Fruit fly (Drosophila melanogaster) whole organism, pupa: ENCODE results near the gene Skel.

Source experiments
- CG10348 ChIP-seq: fragments of 200-800 bp; sonication (Bioruptor generic); IDR thresholded peaks from 2 replicates; pipeline ENCODE4 v1.3.6; 2022; ENCODE audit warnings: missing biosample characterization, missing genetic modification characterization
- CG12605 ChIP-seq: fragments of 200-800 bp; sonication (Bioruptor generic); IDR thresholded peaks from 2 replicates; pipeline ENCODE4 v1.3.6; 2022; ENCODE audit warnings: missing biosample characterization, missing genetic modification characterization
- CG13204 ChIP-seq: fragments of 200-800 bp; sonication (Bioruptor generic); optimal IDR thresholded peaks from 2 replicates; lab custom pipeline; 2018; ENCODE audit warnings: missing biosample characterization, mild to moderate bottlenecking, missing genetic modification characterization, moderate library complexity
- CG14655 ChIP-seq: fragments of 200-800 bp; sonication (Bioruptor generic); optimal IDR thresholded peaks from 3 replicates; lab custom pipeline; 2017; ENCODE audit warnings: mild to moderate bottlenecking, missing biosample characterization, missing genetic modification reagents, missing genetic modification characterization
- CG15710 ChIP-seq: fragments of 200-800 bp; sonication (Bioruptor generic); optimal IDR thresholded peaks from 2 replicates; lab custom pipeline; 2018; ENCODE audit warnings: missing biosample characterization, mild to moderate bottlenecking, missing genetic modification characterization, moderate library complexity
- CG17806 ChIP-seq: fragments of 200-800 bp; sonication (Bioruptor generic); optimal IDR thresholded peaks from 2 replicates; lab custom pipeline; 2018; ENCODE audit warnings: missing biosample characterization, mild to moderate bottlenecking, missing genetic modification characterization, moderate library complexity
- CG32121 ChIP-seq: fragments of 200-800 bp; sonication (Bioruptor generic); IDR thresholded peaks from 2 replicates; pipeline ENCODE4 v1.3.6; 2022; ENCODE audit warnings: missing biosample characterization, missing genetic modification characterization
- CG34367 ChIP-seq: fragments of 200-800 bp; sonication (Bioruptor generic); optimal IDR thresholded peaks from 2 replicates; lab custom pipeline; 2018; ENCODE audit warnings: missing biosample characterization, mild to moderate bottlenecking, missing genetic modification characterization
- CG4496 ChIP-seq: fragments of 200-800 bp; sonication (Bioruptor generic); IDR thresholded peaks from 3 replicates; pipeline ENCODE4 v1.3.6; 2022; ENCODE audit warnings: missing biosample characterization, missing genetic modification characterization
- CG8159 ChIP-seq: fragments of 200-800 bp; sonication (Bioruptor generic); optimal IDR thresholded peaks from 3 replicates; lab custom pipeline; 2018; ENCODE audit warnings: missing biosample characterization, mild to moderate bottlenecking, missing genetic modification characterization, moderate library complexity
- CG8301 ChIP-seq: fragments of 200-800 bp; sonication (Bioruptor generic); optimal IDR thresholded peaks from 2 replicates; lab custom pipeline; 2018; ENCODE audit warnings: missing biosample characterization, mild to moderate bottlenecking, missing genetic modification characterization
- CG9948 ChIP-seq: fragments of 200-800 bp; sonication (Bioruptor generic); optimal IDR thresholded peaks from 2 replicates; lab custom pipeline; 2018; ENCODE audit warnings: missing biosample characterization, mild to moderate bottlenecking, missing genetic modification characterization, moderate library complexity
- D1 ChIP-seq: fragments of 200-800 bp; sonication (Bioruptor generic); optimal IDR thresholded peaks from 2 replicates; lab custom pipeline; 2018; ENCODE audit warnings: missing biosample characterization, mild to moderate bottlenecking, missing genetic modification characterization, moderate library complexity
- EcR ChIP-seq: fragments of 200-800 bp; sonication (Bioruptor generic); optimal IDR thresholded peaks from 3 replicates; lab custom pipeline; 2019; ENCODE audit warnings: missing biosample characterization, missing genetic modification characterization, mild to moderate bottlenecking, moderate library complexity, missing genetic modification reagents
- Ets98B ChIP-seq: fragments of 200-800 bp; sonication (Bioruptor generic); IDR thresholded peaks from 2 replicates; pipeline ENCODE4 v1.3.6; 2022; ENCODE audit warnings: missing biosample characterization, missing genetic modification characterization
- Pif1A ChIP-seq: fragments of 200-800 bp; sonication (Bioruptor generic); optimal IDR thresholded peaks from 3 replicates; lab custom pipeline; 2016; ENCODE audit warnings: missing biosample characterization, missing genetic modification characterization
- Pif1B ChIP-seq: fragments of 200-800 bp; sonication (Bioruptor generic); optimal IDR thresholded peaks from 3 replicates; lab custom pipeline; 2016; ENCODE audit warnings: missing biosample characterization, missing genetic modification characterization
- Snoo ChIP-seq: fragments of 200-800 bp; sonication (Bioruptor generic); optimal IDR thresholded peaks from 3 replicates; lab custom pipeline; 2017; ENCODE audit warnings: missing biosample characterization, mild to moderate bottlenecking, missing genetic modification characterization, inconsistent platforms
- fd96Ca ChIP-seq: fragments of 200-800 bp; sonication (Bioruptor generic); IDR thresholded peaks from 3 replicates; pipeline ENCODE4 v1.3.6; 2022; ENCODE audit warnings: missing biosample characterization, missing genetic modification characterization
- gl ChIP-seq: fragments of 200-800 bp; sonication (Bioruptor generic); optimal IDR thresholded peaks from 2 replicates; lab custom pipeline; 2018; ENCODE audit warnings: missing biosample characterization, mild to moderate bottlenecking, missing genetic modification characterization
- rn ChIP-seq: fragments of 200-800 bp; sonication (Bioruptor generic); IDR thresholded peaks from 2 replicates; pipeline ENCODE4 v1.3.6; 2022; ENCODE audit warnings: missing biosample characterization, missing genetic modification characterization

Gene Skel

DNA sequence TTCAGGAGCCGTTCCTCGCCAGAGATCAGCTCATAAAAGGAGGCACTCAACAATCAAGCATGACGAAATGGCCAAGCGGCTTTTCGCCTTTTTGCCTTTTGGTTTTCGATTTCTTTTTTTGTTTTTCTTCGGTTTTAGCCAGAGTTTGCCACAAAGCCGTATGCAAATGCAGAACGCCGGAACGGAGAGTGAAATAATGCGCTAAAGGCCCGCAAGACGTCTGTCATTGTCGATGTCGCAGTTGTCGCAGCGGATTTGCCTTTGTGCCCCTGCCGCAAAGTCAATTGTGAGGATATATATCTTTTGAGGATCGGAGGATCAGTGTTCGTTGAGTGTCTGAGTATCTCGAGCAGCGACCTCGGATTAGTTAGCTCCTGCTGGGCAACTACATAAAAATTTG, 18.8 kb upstream of the Skel start:
- TF ChIP-seq rn (no peak), CG12605 (no peak), CG13204 (GFP tag; lab: Kevin White, UChicago) (no peak), Ets98B (no peak), CG4496 (GFP tag; lab: Robert Waterston, UW) (no peak), gl (no peak), CG9948 (tag; lab: Kevin White, UChicago) (no peak), CG10348 (no peak), CG8301 (tag; lab: Kevin White, UChicago) (no peak), D1 (no peak), CG15710 (tag; lab: Kevin White, UChicago) (no peak)

DNA sequence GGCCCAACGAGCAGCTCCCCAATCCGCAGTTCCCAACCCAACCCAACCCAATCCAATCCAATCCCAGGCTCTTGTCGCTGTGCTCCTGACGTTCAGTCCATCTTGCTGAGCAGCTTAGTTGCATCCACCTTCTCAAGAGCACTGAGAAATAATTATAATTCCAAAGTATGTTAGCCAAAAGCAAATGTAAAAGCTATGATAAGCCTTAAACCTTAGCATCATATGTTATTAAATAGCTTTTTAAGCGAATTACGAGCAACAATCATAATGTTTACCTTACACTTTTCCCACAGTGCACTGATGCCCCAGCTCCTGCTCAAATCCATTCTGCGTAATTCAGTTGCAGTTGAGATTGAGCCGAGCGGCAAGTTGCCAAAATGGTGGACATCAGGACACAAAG, 16.8 kb upstream of the Skel start:
- TF ChIP-seq CG15710 (tag; lab: Kevin White, UChicago) (peak; percentile 3), gl (no peak), CG9948 (tag; lab: Kevin White, UChicago) (peak; percentile 5), CG8159 (tag; lab: Kevin White, UChicago) (peak; percentile 5), CG14655 (GFP tag; lab: Kevin White, UChicago) (peak; percentile 20), CG17806 (tag; lab: Kevin White, UChicago) (peak; percentile 37), EcR (no peak), Pif1A (GFP tag; lab: Kevin White, UChicago) (no peak)
- TF ChIP-seq, all 21 proteins: peak for 5

DNA sequence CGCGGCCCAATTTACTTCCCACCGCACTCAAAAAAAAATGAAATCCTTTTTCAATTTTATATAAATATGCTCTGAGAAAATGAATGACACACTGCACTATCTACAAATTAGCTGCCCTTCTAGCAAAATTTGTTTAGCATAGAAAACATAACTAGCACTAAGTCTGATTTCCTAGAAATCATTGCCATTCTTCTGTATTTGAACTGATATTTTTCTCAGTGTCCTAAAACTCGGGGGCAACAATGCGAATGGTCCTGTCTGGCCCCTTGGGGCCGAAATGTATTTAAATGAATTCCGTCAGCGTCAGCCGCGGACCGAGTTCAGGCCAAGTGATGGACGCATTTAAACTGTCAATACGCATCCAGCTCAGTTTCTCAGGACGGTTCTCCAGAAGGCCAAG, 14.1 kb upstream of the Skel start:
- no peak for TF ChIP-seq Ets98B
- no peak for TF ChIP-seq CG8159 (tag; lab: Kevin White, UChicago)
- no peak for TF ChIP-seq D1
- TF ChIP-seq gl, result no peak
- no peak for TF ChIP-seq CG14655 (GFP tag; lab: Kevin White, UChicago)
- no peak for TF ChIP-seq CG10348
- no peak for TF ChIP-seq CG15710 (tag; lab: Kevin White, UChicago)
- TF ChIP-seq CG4496 (GFP tag; lab: Robert Waterston, UW), result no peak
- no peak for TF ChIP-seq CG8301 (tag; lab: Kevin White, UChicago)
- TF ChIP-seq rn, result no peak
- TF ChIP-seq CG32121 (GFP tag; lab: Robert Waterston, UW), result no peak
- no peak for TF ChIP-seq CG13204 (GFP tag; lab: Kevin White, UChicago)
- TF ChIP-seq Snoo (tag; lab: Kevin White, UChicago), result no peak
- TF ChIP-seq CG34367 (tag; lab: Kevin White, UChicago), result no peak
- no peak for TF ChIP-seq fd96Ca
- TF ChIP-seq Pif1B (GFP tag; lab: Kevin White, UChicago), result no peak
- TF ChIP-seq EcR, result no peak
- no peak for TF ChIP-seq Pif1A (GFP tag; lab: Kevin White, UChicago)

DNA sequence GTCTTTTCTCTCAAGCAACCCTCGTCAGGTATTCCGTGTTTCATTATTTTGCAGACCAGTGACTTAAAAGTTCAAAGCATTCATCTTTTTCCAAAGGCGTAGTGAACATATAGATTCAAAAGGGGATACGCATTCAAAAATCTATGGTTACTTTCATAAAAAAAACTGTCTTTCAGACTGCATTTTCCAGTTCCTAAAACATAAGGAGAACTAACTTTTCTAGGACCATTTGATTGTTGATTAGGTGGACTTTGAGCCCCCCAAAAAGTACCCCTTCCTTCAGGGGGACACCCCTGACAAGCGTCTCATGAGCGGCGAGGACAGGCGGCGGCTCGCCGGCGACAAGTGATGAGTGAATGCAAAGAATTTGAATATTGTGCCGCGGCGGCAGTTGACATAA, 13.2 kb upstream of the Skel start:
- TF ChIP-seq CG15710 (tag; lab: Kevin White, UChicago) (peak; percentile 23), CG4496 (GFP tag; lab: Robert Waterston, UW) (no peak), Pif1A (GFP tag; lab: Kevin White, UChicago) (no peak), CG34367 (tag; lab: Kevin White, UChicago) (no peak), D1 (no peak), CG32121 (GFP tag; lab: Robert Waterston, UW) (no peak), EcR (no peak), CG8159 (tag; lab: Kevin White, UChicago) (peak; percentile 19), CG12605 (no peak), Ets98B (no peak), CG10348 (no peak), CG9948 (tag; lab: Kevin White, UChicago) (peak; percentile 14)

DNA sequence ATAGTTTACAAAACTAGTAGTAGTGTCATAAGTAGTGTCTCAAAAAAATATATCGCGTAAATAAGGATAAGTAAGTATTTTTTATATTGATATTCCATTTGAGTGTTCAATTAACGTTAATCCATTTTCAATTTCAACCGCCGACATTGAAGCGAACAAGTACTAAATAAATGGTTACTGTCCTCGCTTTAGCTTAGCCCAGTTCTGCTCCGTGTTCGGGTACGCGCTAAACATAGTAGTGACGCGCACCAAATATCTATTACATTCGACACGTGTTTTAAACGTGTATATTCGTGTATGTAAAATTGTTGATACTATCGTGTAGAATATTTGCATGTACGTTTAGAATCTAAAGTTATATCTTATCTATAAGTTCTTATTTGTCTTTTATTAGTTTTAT, 11.6 kb upstream of the Skel start:
- no peak for TF ChIP-seq rn
- TF ChIP-seq CG15710 (tag; lab: Kevin White, UChicago), result no peak
- no peak for TF ChIP-seq Pif1A (GFP tag; lab: Kevin White, UChicago)
- TF ChIP-seq CG14655 (GFP tag; lab: Kevin White, UChicago), result no peak
- TF ChIP-seq CG32121 (GFP tag; lab: Robert Waterston, UW), result no peak
- no peak for TF ChIP-seq CG9948 (tag; lab: Kevin White, UChicago)
- no peak for TF ChIP-seq fd96Ca
- TF ChIP-seq Ets98B, result no peak
- TF ChIP-seq CG34367 (tag; lab: Kevin White, UChicago), result no peak
- TF ChIP-seq D1, result no peak
- no peak for TF ChIP-seq EcR
- TF ChIP-seq Snoo (tag; lab: Kevin White, UChicago), result no peak
- TF ChIP-seq CG4496 (GFP tag; lab: Robert Waterston, UW), result no peak
- no peak for TF ChIP-seq CG13204 (GFP tag; lab: Kevin White, UChicago)
- no peak for TF ChIP-seq CG10348
- no peak for TF ChIP-seq CG8301 (tag; lab: Kevin White, UChicago)
- no peak for TF ChIP-seq CG8159 (tag; lab: Kevin White, UChicago)
- no peak for TF ChIP-seq CG17806 (tag; lab: Kevin White, UChicago)

DNA sequence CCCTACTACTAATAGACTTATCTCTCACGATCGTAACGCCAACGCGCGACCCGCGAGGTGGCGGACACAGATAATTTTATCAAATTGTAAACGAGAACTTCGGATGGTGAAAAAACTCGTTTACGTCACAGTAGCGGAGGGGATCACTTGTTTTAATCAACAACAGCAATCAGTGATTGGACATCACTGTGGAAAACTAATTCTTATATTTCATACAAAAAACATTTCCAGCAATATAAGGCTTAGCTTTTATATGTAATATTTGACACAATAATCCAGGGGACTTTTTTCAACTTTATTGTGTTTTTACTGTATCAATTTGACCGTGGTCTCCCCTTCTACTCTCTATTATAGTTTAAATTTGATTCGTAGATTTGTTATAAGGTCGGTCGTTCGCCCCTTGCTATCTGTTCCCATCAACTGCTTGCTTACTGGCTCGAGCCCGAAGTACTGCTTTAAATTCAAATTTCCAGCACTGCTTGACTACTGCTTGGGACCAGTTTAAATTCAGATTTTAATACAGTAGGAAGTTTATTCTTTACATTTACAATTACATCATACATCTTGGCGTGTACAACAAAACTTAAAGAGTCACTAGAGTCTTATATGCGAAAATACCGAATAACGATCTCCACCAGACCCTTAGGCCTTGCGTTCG, 9.4 kb upstream of the Skel start, which contains the start of gene CG6465:
Gene CG6465 (minus strand): TSS at position 7 of the 658 bp plus-strand sequence.
- TF ChIP-seq CG15710 (tag; lab: Kevin White, UChicago) (no peak), CG12605 (no peak), Ets98B (peak; percentile 22; the same call in 1 of the 2 replicates), CG17806 (tag; lab: Kevin White, UChicago) (no peak), EcR (peak; percentile 96), CG13204 (GFP tag; lab: Kevin White, UChicago) (no peak)
